Worm (Caenorhabditis elegans) whole organism, early embryonic: Measurements from ENCODE around the gene C09B9.2.
"Not testable (repeated sequence)": the region's sequence is repeated elsewhere in the genome, so short reads cannot be mapped to it uniquely, and the experiment has no call there.

ENCODE experiments used
- B0310.2 ChIP-seq: sonication (generic microtip); optimal IDR thresholded peaks from 2 replicates; lab custom pipeline; 2016; ENCODE audit warnings: mild to moderate bottlenecking, missing genetic modification characterization, missing compliant biosample characterization
- F13C5.2 ChIP-seq: sonication (generic microtip); optimal IDR thresholded peaks from 2 replicates; lab custom pipeline; 2017; ENCODE audit warnings: mild to moderate bottlenecking, missing genetic modification characterization, inconsistent platforms, missing compliant biosample characterization
- aly-1 ChIP-seq: sonication (generic microtip); optimal IDR thresholded peaks from 2 replicates; lab custom pipeline; 2016; ENCODE audit warnings: missing genetic modification characterization, missing compliant biosample characterization
- ama-1 ChIP-seq: fragments of 150-350 bp; optimal IDR thresholded peaks from 2 replicates; lab custom pipeline; 2014
- ceh-13 ChIP-seq: fragments of 200-800 bp; sonication (Bioruptor generic); optimal IDR thresholded peaks from 2 replicates; lab custom pipeline; 2018; ENCODE audit warnings: mild to moderate bottlenecking, missing genetic modification characterization, missing compliant biosample characterization
- ceh-36 ChIP-seq: sonication (generic microtip); optimal IDR thresholded peaks from 2 replicates; lab custom pipeline; 2016; ENCODE audit warnings: missing genetic modification characterization, inconsistent platforms, missing compliant biosample characterization
- ets-7 ChIP-seq: sonication (generic microtip); optimal IDR thresholded peaks from 2 replicates; lab custom pipeline; 2016; ENCODE audit warnings: missing genotype, missing genetic modification characterization, missing compliant biosample characterization
- flt-1 ChIP-seq: fragments of 200-800 bp; sonication (Bioruptor generic); IDR thresholded peaks from 2 replicates; pipeline ENCODE4 v1.3.6; 2022; ENCODE audit warnings: missing genetic modification characterization, missing compliant biosample characterization
- hmbx-1 ChIP-seq: sonication (generic microtip); optimal IDR thresholded peaks from 2 replicates; lab custom pipeline; 2016; ENCODE audit warnings: mild to moderate bottlenecking, missing genetic modification characterization, missing compliant biosample characterization
- hmg-4 ChIP-seq: fragments of 200-800 bp; sonication (Bioruptor generic); optimal IDR thresholded peaks from 2 replicates; lab custom pipeline; 2018; ENCODE audit warnings: mild to moderate bottlenecking, missing genetic modification characterization, missing compliant biosample characterization
- hnd-1 ChIP-seq: sonication (generic microtip); optimal IDR thresholded peaks from 2 replicates; lab custom pipeline; 2016; ENCODE audit warnings: missing genetic modification characterization, missing compliant biosample characterization
- pes-1 ChIP-seq: fragments of 200-800 bp; sonication (Bioruptor generic); IDR thresholded peaks from 2 replicates; pipeline ENCODE4 v1.3.6; 2022; ENCODE audit warnings: missing genetic modification reagents, missing genetic modification characterization, missing compliant biosample characterization
- scrt-1 ChIP-seq: fragments of 200-800 bp; sonication (Bioruptor generic); IDR thresholded peaks from 2 replicates; pipeline ENCODE4 v1.3.6; 2022; ENCODE audit warnings: missing genetic modification characterization, missing compliant biosample characterization
- sea-1 ChIP-seq: fragments of 200-800 bp; sonication (Bioruptor generic); conservative IDR thresholded peaks from 2 replicates; pipeline ENCODE4 v1.3.6; 2022; ENCODE audit warnings: missing genetic modification characterization, missing compliant biosample characterization
- tbx-11 ChIP-seq: fragments of 200-800 bp; sonication (Bioruptor generic); IDR thresholded peaks from 2 replicates; pipeline ENCODE4 v1.3.6; 2022; ENCODE audit warnings: missing genetic modification characterization, missing compliant biosample characterization
- tbx-37 ChIP-seq: fragments of 200-800 bp; sonication (Bioruptor generic); conservative IDR thresholded peaks from 2 replicates; pipeline ENCODE4 v1.3.6; 2022; ENCODE audit warnings: missing genetic modification reagents, missing genetic modification characterization, missing compliant biosample characterization
- tra-4 ChIP-seq: sonication (generic microtip); optimal IDR thresholded peaks from 2 replicates; lab custom pipeline; 2017; ENCODE audit warnings: missing genetic modification characterization, missing compliant biosample characterization

C09B9.2 gene

DNA sequence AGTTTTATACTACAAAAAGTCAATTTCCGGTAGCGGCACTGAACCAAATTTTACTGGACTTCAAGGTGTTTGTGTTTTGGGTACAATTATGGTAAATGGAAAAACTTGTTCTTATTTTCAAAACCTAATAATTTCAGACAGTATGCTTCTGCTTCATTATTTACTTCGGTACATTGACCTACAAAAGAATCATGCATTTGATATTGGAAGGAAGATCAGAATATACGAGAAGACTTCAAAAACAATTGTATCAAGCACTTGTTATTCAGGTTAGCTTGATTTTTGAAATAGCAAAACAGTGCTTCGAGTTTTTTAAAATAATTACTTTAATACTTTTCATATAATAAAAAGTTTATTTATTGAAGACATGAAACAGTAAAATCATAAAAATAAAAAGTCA lies 36.0 kb upstream of the C09B9.2 start:
- TF ChIP-seq sea-1 (GFP tag; lab: Robert Waterston, UW): no peak
- no peak for TF ChIP-seq hmg-4
- TF ChIP-seq ceh-36 (tag; lab: Kevin White, UChicago): no peak
- no peak for TF ChIP-seq hmbx-1 (tag; lab: Kevin White, UChicago)
- no peak for TF ChIP-seq ceh-13 (GFP tag; lab: Kevin White, UChicago)

DNA sequence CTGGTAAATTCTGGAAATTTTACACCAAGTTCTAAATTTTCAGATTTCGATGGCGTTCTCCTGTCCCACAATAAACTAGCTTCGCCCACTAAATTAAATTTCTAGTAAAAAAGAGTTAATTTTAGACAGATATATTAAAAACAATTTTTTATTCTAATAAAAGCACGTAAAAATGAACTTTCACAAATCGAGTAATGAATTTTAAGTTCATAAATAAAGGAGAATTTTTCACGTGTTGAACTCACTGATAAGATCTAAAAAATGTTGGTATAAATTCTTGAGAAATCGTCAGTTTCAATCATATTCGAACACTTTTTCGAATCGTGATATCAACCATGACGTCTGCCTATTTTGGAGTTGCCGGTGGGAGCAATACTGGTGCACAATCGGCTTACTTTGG lies 33.2 kb upstream of the C09B9.2 start, which contains the start of gene ssq-2:
TSS of gene ssq-2 (plus strand) at position 301 of the 400 bp plus-strand sequence.
- TF ChIP-seq ama-1 (no peak), hnd-1 (tag; lab: Kevin White, UChicago) (no peak), tbx-11 (GFP tag; lab: Robert Waterston, UW) (no peak)

DNA sequence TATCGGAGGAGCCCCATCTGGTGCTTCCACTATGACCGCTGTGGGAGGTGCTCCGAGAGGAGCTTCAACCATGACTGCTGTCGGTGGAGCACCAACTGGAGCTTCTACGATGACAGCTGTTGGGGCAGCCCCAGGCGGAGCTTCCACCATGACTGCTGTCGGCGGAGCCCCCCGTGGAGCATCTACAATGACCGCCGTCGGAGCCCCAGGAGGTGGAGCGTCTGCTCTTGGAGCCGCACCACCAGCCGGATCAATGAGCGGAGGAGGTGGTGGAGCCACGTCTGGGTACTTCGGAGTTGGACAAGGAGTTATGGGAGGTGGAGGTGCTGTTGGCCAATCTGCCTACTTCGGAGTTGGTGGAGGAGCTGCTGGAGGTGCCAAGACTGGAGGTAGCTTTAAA lies 32.1 kb upstream of the C09B9.2 start:
- no peak for TF ChIP-seq pes-1 (GFP tag; lab: Robert Waterston, UW)
- no peak for TF ChIP-seq B0310.2
- no peak for TF ChIP-seq hnd-1 (tag; lab: Kevin White, UChicago)
- TF ChIP-seq ama-1: no peak

DNA sequence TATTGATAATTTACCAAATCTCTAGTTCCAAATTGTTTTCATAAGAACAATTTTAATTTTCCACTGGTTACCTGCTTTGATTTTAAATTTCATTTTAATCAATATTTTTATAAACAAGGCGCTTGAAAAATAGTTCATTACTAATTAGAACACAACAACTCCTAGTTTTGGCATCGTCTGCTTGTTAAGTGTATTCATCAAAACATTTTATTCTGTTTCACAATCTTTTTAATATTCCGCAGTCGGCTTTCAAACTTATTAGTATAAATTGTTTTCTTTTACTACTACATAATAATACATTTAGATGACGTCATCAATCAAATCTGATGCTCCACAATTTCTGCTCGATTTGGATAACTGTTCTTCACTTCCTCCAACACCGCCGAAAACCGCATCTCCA lies 26.6 kb upstream of the C09B9.2 start, which contains the start of gene pes-1:
TSS of gene pes-1 (plus strand) at position 301 of the 400 bp plus-strand sequence.
- TF ChIP-seq tbx-37 (GFP tag; lab: Robert Waterston, UW) (no peak), sea-1 (GFP tag; lab: Robert Waterston, UW) (no peak), hmg-4 (no peak), ceh-36 (tag; lab: Kevin White, UChicago) (no peak), scrt-1 (GFP tag; lab: Robert Waterston, UW) (no peak), hnd-1 (tag; lab: Kevin White, UChicago) (no peak), aly-1 (tag; lab: Kevin White, UChicago) (no peak), tra-4 (tag; lab: Kevin White, UChicago) (no peak), pes-1 (GFP tag; lab: Robert Waterston, UW) (no peak), F13C5.2 (tag; lab: Kevin White, UChicago) (no peak), hmbx-1 (tag; lab: Kevin White, UChicago) (no peak), ceh-13 (GFP tag; lab: Kevin White, UChicago) (no peak), tbx-11 (GFP tag; lab: Robert Waterston, UW) (no peak), ets-7 (tag; lab: Kevin White, UChicago) (no peak), flt-1 (GFP tag; lab: Robert Waterston, UW) (no peak), B0310.2 (no peak), ama-1 (no peak)

DNA sequence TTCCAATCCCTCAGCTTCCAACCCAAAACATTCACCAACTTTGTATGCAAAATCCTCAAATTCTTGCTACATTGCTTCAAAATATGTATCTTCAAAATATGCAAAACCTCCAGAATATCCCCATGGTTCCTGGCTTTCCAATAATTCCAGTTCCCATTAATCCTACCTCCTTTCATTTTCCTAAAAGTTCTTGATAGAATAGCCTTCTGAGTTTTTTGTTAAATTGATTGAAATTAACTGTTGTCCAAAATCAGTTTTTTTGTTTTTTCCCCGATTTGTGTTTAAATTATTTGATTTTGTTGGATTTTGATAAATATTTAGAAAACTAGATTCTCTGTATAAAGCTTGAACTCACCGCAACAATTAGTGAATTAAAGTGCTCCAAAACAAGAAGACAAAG lies 23.9 kb upstream of the C09B9.2 start:
- no peak for TF ChIP-seq hmbx-1 (tag; lab: Kevin White, UChicago)
- no peak for TF ChIP-seq ceh-13 (GFP tag; lab: Kevin White, UChicago)
- no peak for TF ChIP-seq ets-7 (tag; lab: Kevin White, UChicago)
- no peak for TF ChIP-seq tbx-11 (GFP tag; lab: Robert Waterston, UW)
- no peak for TF ChIP-seq F13C5.2 (tag; lab: Kevin White, UChicago)
- no peak for TF ChIP-seq sea-1 (GFP tag; lab: Robert Waterston, UW)
- no peak for TF ChIP-seq ama-1
- no peak for TF ChIP-seq B0310.2
- TF ChIP-seq hnd-1 (tag; lab: Kevin White, UChicago): no peak
- no peak for TF ChIP-seq hmg-4
- TF ChIP-seq flt-1 (GFP tag; lab: Robert Waterston, UW): no peak
- TF ChIP-seq aly-1 (tag; lab: Kevin White, UChicago): no peak
- no peak for TF ChIP-seq scrt-1 (GFP tag; lab: Robert Waterston, UW)
- no peak for TF ChIP-seq tra-4 (tag; lab: Kevin White, UChicago)
- no peak for TF ChIP-seq tbx-37 (GFP tag; lab: Robert Waterston, UW)
- no peak for TF ChIP-seq ceh-36 (tag; lab: Kevin White, UChicago)
- no peak for TF ChIP-seq pes-1 (GFP tag; lab: Robert Waterston, UW)

DNA sequence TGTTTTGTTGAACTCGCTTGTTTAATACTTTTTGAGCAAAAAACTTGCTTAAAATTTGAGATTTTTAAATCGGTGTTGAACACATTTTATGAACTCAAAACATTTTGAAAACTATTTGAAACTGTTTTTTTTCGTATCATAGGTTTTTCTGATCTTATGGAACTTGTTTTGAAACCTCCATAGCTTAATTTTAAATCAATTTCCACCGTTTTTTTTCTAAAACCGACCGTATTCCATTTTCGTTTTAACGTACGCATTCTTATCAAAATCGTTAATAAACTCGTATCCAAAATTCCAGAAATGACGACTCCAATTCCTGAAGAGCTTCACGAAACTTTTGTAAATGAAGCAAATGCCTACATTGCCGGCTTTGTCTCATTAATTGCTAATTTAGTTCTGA lies 20.7 kb upstream of the C09B9.2 start, which contains the start of gene srm-2:
TSS of gene srm-2 (plus strand) at position 301 of the 400 bp plus-strand sequence.
- TF ChIP-seq tbx-37 (GFP tag; lab: Robert Waterston, UW): no peak
- TF ChIP-seq ets-7 (tag; lab: Kevin White, UChicago): no peak
- no peak for TF ChIP-seq F13C5.2 (tag; lab: Kevin White, UChicago)
- no peak for TF ChIP-seq sea-1 (GFP tag; lab: Robert Waterston, UW)

DNA sequence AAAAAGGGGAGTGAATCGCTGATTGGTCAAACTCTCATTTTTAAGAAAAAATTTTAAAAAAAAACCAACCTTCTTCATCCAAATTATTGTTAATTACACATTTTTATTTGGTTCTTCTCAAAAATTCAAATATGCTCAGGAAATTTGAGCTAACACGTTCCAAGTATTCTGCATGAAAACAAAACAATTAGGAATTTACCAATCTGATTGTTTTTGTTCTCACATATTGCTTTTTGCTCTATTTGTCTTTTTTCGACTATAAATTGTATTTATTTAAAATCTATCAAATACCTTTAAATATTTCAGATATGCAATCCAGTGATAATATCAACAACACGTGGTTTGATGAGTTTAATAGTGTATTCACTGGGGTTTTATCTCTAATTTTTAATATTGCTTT lies 16.9 kb upstream of the C09B9.2 start, which contains the start of gene srm-1:
TSS of gene srm-1 (plus strand) at position 301 of the 400 bp plus-strand sequence.
- TF ChIP-seq B0310.2 (no peak), flt-1 (GFP tag; lab: Robert Waterston, UW) (no peak), pes-1 (GFP tag; lab: Robert Waterston, UW) (no peak), F13C5.2 (tag; lab: Kevin White, UChicago) (no peak), tbx-37 (GFP tag; lab: Robert Waterston, UW) (no peak), hnd-1 (tag; lab: Kevin White, UChicago) (no peak), ceh-36 (tag; lab: Kevin White, UChicago) (no peak), ets-7 (tag; lab: Kevin White, UChicago) (no peak), sea-1 (GFP tag; lab: Robert Waterston, UW) (no peak), ama-1 (no peak), ceh-13 (GFP tag; lab: Kevin White, UChicago) (no peak), aly-1 (tag; lab: Kevin White, UChicago) (no peak)

DNA sequence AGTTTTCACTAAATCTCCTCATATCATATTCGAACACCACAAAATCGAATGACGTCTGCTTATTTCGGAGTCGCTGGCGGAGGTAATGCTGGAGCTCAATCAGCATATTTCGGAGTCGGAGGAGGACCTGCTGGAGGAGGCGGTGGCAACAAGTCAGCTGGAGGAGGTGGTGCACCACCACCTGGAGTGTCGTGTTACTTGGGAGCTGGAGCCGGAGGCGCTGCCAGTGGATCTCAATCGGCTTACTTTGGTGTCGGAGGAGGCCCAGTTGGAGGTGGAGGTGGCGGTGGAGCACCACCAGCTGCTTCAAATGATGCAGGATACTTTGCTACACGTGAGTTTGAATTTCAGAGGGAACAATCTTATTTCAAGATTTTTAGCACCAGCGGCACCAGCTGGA lies 12.6 kb upstream of the C09B9.2 start, which contains the start of gene ssq-4:
TSS of gene ssq-4 (plus strand) at position 19 of the 400 bp plus-strand sequence.
- not testable (repeated sequence) for TF ChIP-seq tra-4 (tag; lab: Kevin White, UChicago); flt-1 (GFP tag; lab: Robert Waterston, UW); hmbx-1 (tag; lab: Kevin White, UChicago)
